Worm (Caenorhabditis elegans) whole organism, L2 larva: ENCODE measurements around the gene rnp-1.
A peak's percentile ranks its signal among the peaks of the same experiment; 100 is the strongest.

Source experiments
- C34F6.9 ChIP-seq: fragments of 150-350 bp; optimal IDR thresholded peaks from 2 replicates; lab custom pipeline; 2014; ENCODE audit warnings: missing biosample characterization, missing genetic modification characterization
- F13H6.1 ChIP-seq: sonication (generic microtip); optimal IDR thresholded peaks from 2 replicates; lab custom pipeline; 2016; ENCODE audit warnings: missing genetic modification characterization, missing compliant biosample characterization
- Y55F3AM.14 ChIP-seq: fragments of 200-800 bp; sonication (Bioruptor generic); optimal IDR thresholded peaks from 2 replicates; lab custom pipeline; 2018; ENCODE audit warnings: mild to moderate bottlenecking, missing genetic modification characterization, missing compliant biosample characterization
- alr-1 ChIP-seq: fragments of 150-350 bp; optimal IDR thresholded peaks from 2 replicates; lab custom pipeline; 2014; ENCODE audit warnings: missing biosample characterization, missing genetic modification characterization
- aly-2 ChIP-seq: fragments of 150-350 bp; optimal IDR thresholded peaks from 2 replicates; lab custom pipeline; 2014; ENCODE audit warnings: missing biosample characterization, missing genetic modification characterization
- ama-1 ChIP-seq: fragments of 150-350 bp; optimal IDR thresholded peaks from 2 replicates; lab custom pipeline; 2018; ENCODE audit warnings: inconsistent platforms
- blmp-1 ChIP-seq: sonication (generic microtip); optimal IDR thresholded peaks from 2 replicates; lab custom pipeline; 2017; ENCODE audit warnings: missing genetic modification characterization, mild to moderate bottlenecking, missing compliant biosample characterization, antibody characterized with exemption, moderate library complexity; ENCODE audit not compliant: insufficient read depth
- ceh-82 ChIP-seq: fragments of 150-350 bp; optimal IDR thresholded peaks from 2 replicates; lab custom pipeline; 2014; ENCODE audit warnings: missing biosample characterization, missing genetic modification characterization
- dmd-4 ChIP-seq: sonication (generic microtip); optimal IDR thresholded peaks from 2 replicates; lab custom pipeline; 2017; ENCODE audit warnings: missing biosample characterization, missing genetic modification characterization
- egl-27 ChIP-seq: sonication (generic microtip); optimal IDR thresholded peaks from 3 replicates; lab custom pipeline; 2017; ENCODE audit warnings: missing biosample characterization, missing genetic modification reagents, missing genetic modification characterization
- elt-1 ChIP-seq: fragments of 150-350 bp; optimal IDR thresholded peaks from 2 replicates; lab custom pipeline; 2014; ENCODE audit warnings: missing biosample characterization, missing genetic modification characterization
- fos-1 ChIP-seq: fragments of 150-350 bp; optimal IDR thresholded peaks from 2 replicates; lab custom pipeline; 2014; ENCODE audit warnings: missing biosample characterization, missing genetic modification characterization
- gmeb-1 ChIP-seq: fragments of 150-350 bp; optimal IDR thresholded peaks from 2 replicates; lab custom pipeline; 2014; ENCODE audit warnings: missing biosample characterization, missing genetic modification characterization
- lin-13 ChIP-seq: fragments of 150-350 bp; optimal IDR thresholded peaks from 2 replicates; lab custom pipeline; 2014; ENCODE audit warnings: missing biosample characterization, missing genetic modification reagents, missing genetic modification characterization
- lin-39 ChIP-seq: fragments of 150-350 bp; optimal IDR thresholded peaks from 2 replicates; lab custom pipeline; 2014; ENCODE audit warnings: missing biosample characterization, missing genetic modification reagents, missing genetic modification characterization
- mab-5 ChIP-seq: fragments of 150-350 bp; optimal IDR thresholded peaks from 2 replicates; lab custom pipeline; 2014; ENCODE audit warnings: missing biosample characterization, missing genetic modification characterization
- mdl-1 ChIP-seq, 2 experiments: fragments of 150-350 bp in 1 of 2; sonication (generic microtip) in 1 of 2; optimal IDR thresholded peaks; 2 replicates each; lab custom pipeline; 2017; ENCODE audit warnings: missing biosample characterization in 2 of 2, missing genetic modification characterization in 2 of 2
- nhr-10 ChIP-seq: sonication (generic microtip); optimal IDR thresholded peaks from 2 replicates; lab custom pipeline; 2017; ENCODE audit warnings: missing biosample characterization, missing genetic modification characterization
- nhr-11 ChIP-seq: fragments of 150-350 bp; optimal IDR thresholded peaks from 2 replicates; lab custom pipeline; 2014; ENCODE audit warnings: missing biosample characterization, missing genetic modification characterization
- nhr-12 ChIP-seq: fragments of 150-350 bp; optimal IDR thresholded peaks from 2 replicates; lab custom pipeline; 2014; ENCODE audit warnings: missing biosample characterization, missing genetic modification characterization
- nhr-129 ChIP-seq: fragments of 150-350 bp; optimal IDR thresholded peaks from 2 replicates; lab custom pipeline; 2014; ENCODE audit warnings: missing biosample characterization, missing genetic modification characterization
- nhr-21 ChIP-seq: fragments of 150-350 bp; optimal IDR thresholded peaks from 2 replicates; lab custom pipeline; 2014; ENCODE audit warnings: missing biosample characterization, missing genetic modification characterization
- nhr-23 ChIP-seq: fragments of 150-350 bp; optimal IDR thresholded peaks from 2 replicates; lab custom pipeline; 2014; ENCODE audit warnings: missing biosample characterization, missing genetic modification reagents, missing genetic modification characterization
- nhr-25 ChIP-seq: fragments of 150-350 bp; sonication (generic microtip); optimal IDR thresholded peaks from 3 replicates; lab custom pipeline; 2014; ENCODE audit warnings: missing biosample characterization, missing genetic modification characterization
- nhr-77 ChIP-seq: fragments of 150-350 bp; optimal IDR thresholded peaks from 2 replicates; lab custom pipeline; 2014; ENCODE audit warnings: missing biosample characterization, missing genetic modification characterization
- sem-4 ChIP-seq: fragments of 150-350 bp; optimal IDR thresholded peaks from 2 replicates; lab custom pipeline; 2014; ENCODE audit warnings: missing biosample characterization, missing genetic modification reagents, missing genetic modification characterization
- sma-3 ChIP-seq: sonication (generic microtip); optimal IDR thresholded peaks from 2 replicates; lab custom pipeline; 2016; ENCODE audit warnings: missing genetic modification reagents, missing genetic modification characterization, missing compliant biosample characterization
- sma-9 ChIP-seq, 2 experiments: fragments of 150-350 bp in 1 of 2; sonication (generic microtip) in 1 of 2; optimal IDR thresholded peaks; 2 replicates each; lab custom pipeline; 2014 to 2016; ENCODE audit warnings: missing genetic modification characterization in 2 of 2, mild to moderate bottlenecking in 1 of 2, missing biosample characterization in 1 of 2, missing compliant biosample characterization in 1 of 2, missing genetic modification reagents in 1 of 2, moderate library complexity in 1 of 2
- snpc-4 ChIP-seq: fragments of 150-350 bp; optimal IDR thresholded peaks from 2 replicates; lab custom pipeline; 2014; ENCODE audit warnings: missing biosample characterization, missing genetic modification characterization
- unc-39 ChIP-seq: fragments of 150-350 bp; optimal IDR thresholded peaks from 2 replicates; lab custom pipeline; 2014; ENCODE audit warnings: missing biosample characterization, missing genetic modification characterization
- unc-55 ChIP-seq: fragments of 150-350 bp; sonication (generic microtip); optimal IDR thresholded peaks from 3 replicates; lab custom pipeline; 2014; ENCODE audit warnings: missing biosample characterization, missing genetic modification reagents, missing genetic modification characterization
- zag-1 ChIP-seq: fragments of 150-350 bp; optimal IDR thresholded peaks from 2 replicates; lab custom pipeline; 2014; ENCODE audit warnings: missing biosample characterization, missing genetic modification characterization
- ztf-1 ChIP-seq: fragments of 200-800 bp; sonication (Bioruptor generic); conservative IDR thresholded peaks from 2 replicates; pipeline ENCODE4 v1.3.6; 2022; ENCODE audit warnings: missing genetic modification characterization, missing compliant biosample characterization
- ztf-11 ChIP-seq: sonication (generic microtip); optimal IDR thresholded peaks from 2 replicates; lab custom pipeline; 2017; ENCODE audit warnings: missing biosample characterization, missing genetic modification characterization
- ztf-4 ChIP-seq: fragments of 150-350 bp; optimal IDR thresholded peaks from 2 replicates; lab custom pipeline; 2014; ENCODE audit warnings: missing biosample characterization, missing genetic modification characterization

The rnp-1 gene

ce11 chrV:12196659-12197058, 4.6 kb downstream of the rnp-1 start:
- TF ChIP-seq ama-1 (lab: Kevin White, UChicago), result no peak
- peak; percentile 18 for TF ChIP-seq nhr-129 (tag; lab: Kevin White, UChicago)

- TF ChIP-seq nhr-25 (no peak), elt-1 (tag; lab: Kevin White, UChicago) (no peak), lin-13 (GFP tag; lab: Kevin White, UChicago) (no peak), nhr-11 (tag; lab: Kevin White, UChicago) (no peak), F13H6.1 (tag; lab: Kevin White, UChicago) (no peak), ztf-1 (0 out of 2 replicates have a peak, but pooled peaks have one; percentile 44), unc-39 (tag; lab: Kevin White, UChicago) (no peak)
These were observed 5.7 kb downstream of the rnp-1 start for ce11 chrV:12197748-12198147.

DNA sequence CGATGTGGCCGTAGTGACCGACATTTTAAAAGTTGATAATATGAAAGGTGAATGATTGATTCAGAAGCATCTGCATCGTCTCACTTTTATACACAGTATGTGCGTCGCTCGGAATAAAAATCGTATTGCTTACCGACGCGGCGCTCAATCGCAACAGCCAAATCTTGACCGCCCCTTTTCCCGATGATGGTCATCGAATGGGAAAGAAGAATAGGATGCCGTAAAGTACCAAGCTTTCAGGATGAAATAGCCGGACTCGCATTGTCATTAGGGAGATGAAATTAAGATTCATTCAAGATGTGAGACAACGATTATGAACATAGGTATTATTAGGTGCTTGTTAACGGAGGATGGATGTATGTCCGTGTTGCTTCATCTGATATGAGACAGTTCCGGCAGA, 6.5 kb downstream of the rnp-1 start, which contains the start of gene lon-3:
lon-3 (minus strand) TSS at position 101 of the 400 bp plus-strand sequence.
- no peak for TF ChIP-seq zag-1 (tag; lab: Kevin White, UChicago)
- no peak for TF ChIP-seq dmd-4 (tag; lab: Kevin White, UChicago)
- no peak for TF ChIP-seq ceh-82 (tag; lab: Kevin White, UChicago)
- no peak for TF ChIP-seq Y55F3AM.14 (GFP tag; lab: Kevin White, UChicago)
- no peak for TF ChIP-seq ztf-4
- TF ChIP-seq lin-39 (tag; lab: Kevin White, UChicago), result no peak
- TF ChIP-seq gmeb-1, result no peak
- TF ChIP-seq nhr-25, result no peak

DNA sequence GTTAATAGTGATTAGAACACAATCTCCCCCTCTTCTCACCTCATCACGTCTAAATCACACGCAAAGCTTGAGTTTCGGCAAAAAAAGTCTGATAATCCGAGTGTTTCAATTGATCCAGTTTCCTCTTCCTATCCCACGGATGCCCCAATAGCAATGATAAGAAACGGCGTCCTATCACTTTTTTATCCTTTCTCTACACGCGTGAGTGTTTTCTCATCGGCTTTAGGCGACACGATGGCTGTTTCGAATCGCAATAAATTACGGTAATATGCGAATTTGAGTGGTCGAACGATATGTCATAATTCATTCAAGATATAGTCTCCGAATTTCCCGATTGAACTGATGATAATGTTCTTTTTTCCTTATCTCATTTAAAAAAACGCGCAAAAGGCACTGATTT, 7.4 kb downstream of the rnp-1 start:
- TF ChIP-seq sem-4 (tag; lab: Kevin White, UChicago) (peak; percentile 3), sma-3 (GFP tag; lab: Kevin White, UChicago) (peak; percentile 78), alr-1 (tag; lab: Kevin White, UChicago) (no peak), nhr-12 (tag; lab: Kevin White, UChicago) (no peak), sma-9 (GFP tag; optimal IDR thresholded peaks at IDR 0.05; lab: Kevin White, UChicago) (peak; percentile 77), sma-9 (tag; optimal IDR thresholded peaks at IDR 0.05; lab: Kevin White, UChicago) (no peak), fos-1 (peak; percentile 9), egl-27 (tag; lab: Kevin White, UChicago) (peak; percentile 27), nhr-10 (tag; lab: Kevin White, UChicago) (no peak), snpc-4 (tag; lab: Kevin White, UChicago) (no peak), ztf-4 (no peak), nhr-21 (tag; lab: Kevin White, UChicago) (peak; percentile 80), lin-39 (tag; lab: Kevin White, UChicago) (no peak), nhr-129 (tag; lab: Kevin White, UChicago) (no peak), unc-55 (GFP tag; lab: Kevin White, UChicago) (no peak), ztf-11 (tag; lab: Kevin White, UChicago) (no peak), ceh-82 (tag; lab: Kevin White, UChicago) (no peak)

- TF ChIP-seq sma-9 (GFP tag; optimal IDR thresholded peaks at IDR 0.05; lab: Kevin White, UChicago), result peak; percentile 1
- TF ChIP-seq sma-9 (tag; optimal IDR thresholded peaks at IDR 0.05; lab: Kevin White, UChicago), result no peak
- TF ChIP-seq mab-5 (tag; lab: Kevin White, UChicago), result no peak
These were observed 16.6 kb downstream of the rnp-1 start for ce11 chrV:12208678-12209077.

ce11 chrV:12209951-12210350, 17.9 kb downstream of the rnp-1 start:
- TF ChIP-seq C34F6.9 (tag; lab: Kevin White, UChicago) (no peak), snpc-4 (tag; lab: Kevin White, UChicago) (no peak), nhr-25 (no peak), zag-1 (tag; lab: Kevin White, UChicago) (no peak), ztf-4 (no peak), alr-1 (tag; lab: Kevin White, UChicago) (no peak), mdl-1 (tag; optimal IDR thresholded peaks at IDR 0.05; lab: Kevin White, UChicago) (no peak), nhr-23 (tag; lab: Kevin White, UChicago) (no peak), aly-2 (tag; lab: Kevin White, UChicago) (no peak), ztf-11 (tag; lab: Kevin White, UChicago) (no peak), egl-27 (tag; lab: Kevin White, UChicago) (no peak), gmeb-1 (no peak), blmp-1 (tag; lab: Kevin White, UChicago) (no peak), nhr-77 (tag; lab: Kevin White, UChicago) (no peak), nhr-12 (tag; lab: Kevin White, UChicago) (no peak)
- TF ChIP-seq, all 48 proteins: peak for 0
